Fruit fly (Drosophila melanogaster): ENCODE measurements around the gene Gpdh3.

- TF ChIP-seq CG34367 (tag; optimal IDR thresholded peaks at IDR 0.05) (no peak), CG32121 (GFP tag; IDR thresholded peaks at IDR 0.05) (peak; percentile 45; the same call in 1 of the 2 replicates), Ets98B (GFP tag; IDR thresholded peaks at IDR 0.05) (no peak)
Observed at dm6 chr3R:22410537-22411360, 28.9 kb downstream of the Gpdh3 start, which contains the start of the genes CG13850 and lqfR.
